Fruit fly (Drosophila melanogaster) whole organism, adult: ENCODE data around the gene Gr28b.

Experiments
- CG11617 ChIP-seq: fragments of 200-800 bp; sonication (Bioruptor generic); optimal IDR thresholded peaks from 2 replicates; lab custom pipeline; 2017; ENCODE audit warnings: mild to moderate bottlenecking, missing biosample characterization, missing genetic modification reagents, missing genetic modification characterization
- CG12768 ChIP-seq: fragments of 200-800 bp; sonication (Bioruptor generic); optimal IDR thresholded peaks from 2 replicates; lab custom pipeline; 2017; ENCODE audit warnings: missing biosample characterization, missing genetic modification characterization, mild to moderate bottlenecking, moderate library complexity, missing genetic modification reagents
- CG14711 ChIP-seq: fragments of 200-800 bp; sonication (Bioruptor generic); optimal IDR thresholded peaks from 2 replicates; lab custom pipeline; 2018; ENCODE audit warnings: missing biosample characterization, mild to moderate bottlenecking, missing genetic modification characterization, moderate library complexity
- CG1620 ChIP-seq: fragments of 200-800 bp; sonication (Bioruptor generic); optimal IDR thresholded peaks from 2 replicates; lab custom pipeline; 2016; ENCODE audit warnings: missing biosample characterization, missing genetic modification characterization
- CG33017 ChIP-seq: fragments of 200-800 bp; sonication (Bioruptor generic); optimal IDR thresholded peaks from 2 replicates; lab custom pipeline; 2018; ENCODE audit warnings: missing biosample characterization, mild to moderate bottlenecking, missing genetic modification characterization, moderate library complexity
- CG5204 ChIP-seq: fragments of 200-800 bp; sonication (Bioruptor generic); optimal IDR thresholded peaks from 2 replicates; lab custom pipeline; 2016; ENCODE audit warnings: missing biosample characterization, missing genetic modification characterization
- CG7045 ChIP-seq: fragments of 200-800 bp; sonication (Bioruptor generic); optimal IDR thresholded peaks from 2 replicates; lab custom pipeline; 2017; ENCODE audit warnings: missing biosample characterization, mild to moderate bottlenecking, missing genetic modification characterization
- CG7101 ChIP-seq: fragments of 200-800 bp; sonication (Bioruptor generic); optimal IDR thresholded peaks from 2 replicates; lab custom pipeline; 2018; ENCODE audit warnings: missing biosample characterization, mild to moderate bottlenecking, missing genetic modification characterization, moderate library complexity
- Clk ChIP-seq: fragments of 200-800 bp; sonication (Bioruptor generic); optimal IDR thresholded peaks from 2 replicates; lab custom pipeline; 2017; ENCODE audit warnings: missing biosample characterization, missing genetic modification characterization
- Crg-1 ChIP-seq: fragments of 200-800 bp; sonication (Bioruptor generic); optimal IDR thresholded peaks from 2 replicates; lab custom pipeline; 2016; ENCODE audit warnings: missing biosample characterization, missing genetic modification characterization
- Hr96 ChIP-seq: fragments of 200-800 bp; sonication (Bioruptor generic); optimal IDR thresholded peaks from 2 replicates; lab custom pipeline; 2016; ENCODE audit warnings: missing biosample characterization, missing genetic modification characterization
- Mnt ChIP-seq: fragments of 200-800 bp; sonication (Bioruptor generic); optimal IDR thresholded peaks from 2 replicates; lab custom pipeline; 2016; ENCODE audit warnings: missing biosample characterization, mild to moderate bottlenecking, missing genetic modification characterization
- bab1 ChIP-seq: fragments of 200-800 bp; sonication (Bioruptor generic); optimal IDR thresholded peaks from 3 replicates; lab custom pipeline; 2019; ENCODE audit warnings: missing biosample characterization, mild to moderate bottlenecking, missing genetic modification characterization, moderate library complexity
- cic ChIP-seq: fragments of 200-800 bp; sonication (Bioruptor generic); optimal IDR thresholded peaks from 2 replicates; lab custom pipeline; 2017; ENCODE audit warnings: missing biosample characterization, mild to moderate bottlenecking, missing genetic modification characterization, moderate library complexity
- cnc ChIP-seq, 2 experiments: fragments of >200 bp; optimal IDR thresholded peaks; 2 replicates each; lab custom pipeline; 2017
- kay ChIP-seq: fragments of 200-800 bp; sonication (Bioruptor generic); peaks from one replicate; lab custom pipeline; 2016; ENCODE audit warnings: missing biosample characterization, missing genetic modification characterization, borderline replicate concordance
- ovo ChIP-seq: fragments of 200-800 bp; sonication (Bioruptor generic); optimal IDR thresholded peaks from 2 replicates; lab custom pipeline; 2016; ENCODE audit warnings: missing biosample characterization, missing genetic modification characterization
- pad ChIP-seq: fragments of 200-800 bp; sonication (Bioruptor generic); optimal IDR thresholded peaks from 3 replicates; lab custom pipeline; 2017; ENCODE audit warnings: missing biosample characterization, missing genetic modification characterization, mild to moderate bottlenecking, moderate library complexity, missing genetic modification reagents
- tj ChIP-seq: fragments of 200-800 bp; sonication (Bioruptor generic); optimal IDR thresholded peaks from 3 replicates; lab custom pipeline; 2017; ENCODE audit warnings: missing biosample characterization, mild to moderate bottlenecking, missing genetic modification characterization, moderate library complexity
- toe ChIP-seq: fragments of 200-800 bp; sonication (Bioruptor generic); optimal IDR thresholded peaks from 2 replicates; lab custom pipeline; 2016; ENCODE audit warnings: missing biosample characterization, missing genetic modification characterization

Gene Gr28b

DNA sequence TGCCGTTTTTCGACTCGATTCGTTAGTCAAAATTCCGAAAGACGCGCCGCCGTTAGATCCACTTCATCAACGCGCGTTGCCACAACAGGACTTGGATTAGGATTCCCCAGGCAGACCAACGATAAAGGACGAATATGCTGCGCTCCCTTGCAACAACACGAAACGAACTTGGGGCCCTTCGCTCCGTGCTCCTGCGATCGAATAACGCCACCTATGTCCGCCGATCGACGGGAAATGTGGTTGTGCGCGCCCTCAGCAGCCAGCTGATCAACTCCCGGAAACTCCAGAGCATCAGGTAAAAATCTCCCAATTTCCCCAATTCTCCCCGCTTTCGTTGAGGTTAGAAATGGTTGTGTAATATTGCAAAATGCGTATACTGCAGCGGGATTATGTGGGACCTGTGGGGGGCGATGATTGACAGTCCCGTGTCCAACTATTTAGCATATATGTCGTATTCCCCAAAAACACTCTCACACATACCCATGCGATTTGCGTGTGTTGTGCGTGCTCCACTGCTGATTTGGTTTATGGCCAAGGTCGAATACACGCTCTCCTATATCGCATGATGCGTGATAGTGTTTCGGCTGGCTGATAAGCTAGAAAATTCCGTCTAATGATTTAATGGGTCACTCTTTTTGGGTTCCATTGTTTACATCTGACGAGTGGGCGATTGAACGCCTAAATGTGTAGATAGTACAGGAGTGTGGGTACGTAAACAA, 34.8 kb downstream of the Gr28b start:
- TF ChIP-seq Mnt: peak; percentile 32
- no peak for TF ChIP-seq pad (GFP tag; lab: Kevin White, UChicago)

- peak; percentile 64 for TF ChIP-seq CG7101 (tag; lab: Kevin White, UChicago)
- TF ChIP-seq pad (GFP tag; lab: Kevin White, UChicago): peak; percentile 6
- TF ChIP-seq Crg-1 (GFP tag; lab: Kevin White, UChicago): no peak
- TF ChIP-seq cnc (optimal IDR thresholded peaks at IDR 0.05; lab: Kevin White, UChicago): no peak
- no peak for TF ChIP-seq Mnt
- TF ChIP-seq bab1 (GFP tag; lab: Kevin White, UChicago): peak; percentile 13
- no peak for TF ChIP-seq CG7045
- peak; percentile 54 for TF ChIP-seq CG33017 (tag; lab: Kevin White, UChicago)
- peak; percentile 23 for TF ChIP-seq tj (GFP tag; lab: Kevin White, UChicago)
- TF ChIP-seq Hr96 (GFP tag; lab: Kevin White, UChicago): peak; percentile 8
- no peak for TF ChIP-seq CG11617 (GFP tag; lab: Kevin White, UChicago)
- TF ChIP-seq CG5204: peak; percentile 30
- no peak for TF ChIP-seq CG12768 (GFP tag; lab: Kevin White, UChicago)
- peak; percentile 10 for TF ChIP-seq ovo (GFP tag; lab: Kevin White, UChicago)
- TF ChIP-seq kay (GFP tag; lab: Kevin White, UChicago): no peak
- TF ChIP-seq CG14711 (tag; lab: Kevin White, UChicago): peak; percentile 57
- peak; percentile 46 for TF ChIP-seq toe (GFP tag; lab: Kevin White, UChicago)
- TF ChIP-seq cic (GFP tag; lab: Kevin White, UChicago): no peak
- TF ChIP-seq CG1620 (GFP tag; lab: Kevin White, UChicago): peak; percentile 36
- peak; percentile 8 for TF ChIP-seq Clk (GFP tag; lab: Kevin White, UChicago)
Observed at dm6 chr2L:7426326-7427066, 35.6 kb downstream of the Gr28b start, which contains the start of gene muc. Gene muc, plus strand, starts transcription at chr2L:7426866.

DNA sequence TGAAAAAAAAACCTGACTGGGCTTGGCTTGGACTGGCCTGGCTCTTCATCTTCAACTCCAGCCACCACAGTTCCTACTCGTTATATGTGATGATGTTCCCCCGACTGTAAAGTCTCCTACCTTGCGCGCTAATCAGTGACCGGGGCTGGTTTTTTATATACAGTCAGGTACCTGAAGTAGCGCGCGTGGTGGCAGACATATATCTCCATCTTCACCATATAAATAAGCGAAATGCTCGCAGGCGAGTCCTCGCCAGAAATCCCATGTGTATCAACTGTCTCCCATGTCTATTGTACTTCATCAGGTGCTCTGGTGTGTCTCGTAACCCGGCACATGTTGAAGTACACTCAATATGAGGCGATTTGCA, 36.4 kb downstream of the Gr28b start:
- TF ChIP-seq CG5204 (no peak), CG11617 (GFP tag; lab: Kevin White, UChicago) (no peak), CG7101 (tag; lab: Kevin White, UChicago) (no peak), Crg-1 (GFP tag; lab: Kevin White, UChicago) (no peak), pad (GFP tag; lab: Kevin White, UChicago) (no peak), ovo (GFP tag; lab: Kevin White, UChicago) (no peak), tj (GFP tag; lab: Kevin White, UChicago) (no peak), toe (GFP tag; lab: Kevin White, UChicago) (no peak), CG33017 (tag; lab: Kevin White, UChicago) (no peak), Clk (GFP tag; lab: Kevin White, UChicago) (no peak), kay (GFP tag; lab: Kevin White, UChicago) (no peak), CG7045 (no peak)

DNA sequence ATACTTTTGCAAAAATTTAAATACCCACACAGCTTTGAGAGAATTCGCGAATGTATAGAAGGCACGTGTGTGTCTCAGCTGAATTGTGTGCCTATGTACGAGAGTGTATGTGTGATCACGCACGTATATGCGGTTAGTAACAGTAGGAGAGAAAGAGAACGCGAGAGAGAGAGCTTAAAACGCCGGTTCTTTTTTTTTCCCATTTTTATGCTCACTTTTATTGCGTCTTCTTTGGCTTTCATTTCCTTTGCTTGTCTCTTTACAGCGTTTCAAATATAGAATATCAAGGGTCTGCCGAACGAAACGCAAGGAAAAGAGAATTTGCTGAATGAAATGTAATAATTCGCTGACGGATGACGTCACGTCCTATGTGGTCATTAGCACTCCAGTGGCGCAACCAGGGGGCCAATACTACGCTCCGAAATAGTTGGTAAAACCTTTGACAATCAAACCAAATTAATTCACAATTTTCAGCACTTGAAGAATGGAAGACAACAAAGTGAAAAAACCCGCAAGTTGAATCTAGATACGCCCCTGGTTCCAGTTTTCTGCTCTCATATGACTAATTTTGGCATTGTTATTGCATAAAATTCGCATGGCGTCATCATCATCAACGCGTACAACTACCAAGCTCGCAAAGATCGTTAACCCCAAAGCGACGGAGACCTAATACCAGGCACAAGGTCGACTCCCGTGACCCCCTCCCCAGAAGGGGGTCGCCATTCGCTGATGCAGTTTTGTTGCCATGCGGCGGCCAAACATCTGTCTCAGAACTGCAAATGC, 36.9 kb downstream of the Gr28b start:
- TF ChIP-seq ovo (GFP tag; lab: Kevin White, UChicago): no peak
- peak; percentile 90 for TF ChIP-seq CG7101 (tag; lab: Kevin White, UChicago)
- TF ChIP-seq CG14711 (tag; lab: Kevin White, UChicago): peak; percentile 86
- peak; percentile 89 for TF ChIP-seq CG33017 (tag; lab: Kevin White, UChicago)
- TF ChIP-seq bab1 (GFP tag; lab: Kevin White, UChicago): peak; percentile 84
- TF ChIP-seq CG7045: peak; percentile 74
- TF ChIP-seq pad (GFP tag; lab: Kevin White, UChicago): peak; percentile 22
- no peak for TF ChIP-seq toe (GFP tag; lab: Kevin White, UChicago)
- no peak for TF ChIP-seq cnc (optimal IDR thresholded peaks at IDR 0.05; lab: Kevin White, UChicago)
- TF ChIP-seq Mnt: no peak
- TF ChIP-seq cic (GFP tag; lab: Kevin White, UChicago): peak; percentile 59
- peak; percentile 10 for TF ChIP-seq Clk (GFP tag; lab: Kevin White, UChicago)
- TF ChIP-seq kay (GFP tag; lab: Kevin White, UChicago): peak; percentile 94
- TF ChIP-seq CG5204: no peak
- TF ChIP-seq Crg-1 (GFP tag; lab: Kevin White, UChicago): peak; percentile 59
- TF ChIP-seq CG12768 (GFP tag; lab: Kevin White, UChicago): peak; percentile 87
- peak; percentile 9 for TF ChIP-seq Hr96 (GFP tag; lab: Kevin White, UChicago)
- TF ChIP-seq tj (GFP tag; lab: Kevin White, UChicago): peak; percentile 59
- peak; percentile 72 for TF ChIP-seq CG11617 (GFP tag; lab: Kevin White, UChicago)
- TF ChIP-seq CG1620 (GFP tag; lab: Kevin White, UChicago): peak; percentile 51

- TF ChIP-seq CG12768 (GFP tag; lab: Kevin White, UChicago) (no peak), tj (GFP tag; lab: Kevin White, UChicago) (peak; percentile 89), cic (GFP tag; lab: Kevin White, UChicago) (no peak), Crg-1 (GFP tag; lab: Kevin White, UChicago) (no peak)
Observed at dm6 chr2L:7424282-7424905, 37.7 kb downstream of the Gr28b start.
